Fruit fly (Drosophila melanogaster) whole organism, embryonic: ENCODE data around the gene meigo.
A peak's percentile ranks its signal among the peaks of the same experiment; 100 is the strongest.

Source experiments
- CG11456 ChIP-seq: fragments of 200-800 bp; sonication (Bioruptor generic); IDR thresholded peaks from 3 replicates; pipeline ENCODE4 v1.3.6; 2022; ENCODE audit warnings: missing biosample characterization, missing genetic modification characterization
- CG12104 ChIP-seq: fragments of 200-800 bp; sonication (Bioruptor generic); optimal IDR thresholded peaks from 3 replicates; lab custom pipeline; 2016; ENCODE audit warnings: missing biosample characterization, missing genetic modification characterization
- CG12155 ChIP-seq: fragments of 200-800 bp; sonication (Bioruptor generic); optimal IDR thresholded peaks from 3 replicates; lab custom pipeline; 2016; ENCODE audit warnings: missing biosample characterization, missing genetic modification characterization
- CG14667 ChIP-seq: fragments of 200-800 bp; sonication (Bioruptor generic); IDR thresholded peaks from 2 replicates; pipeline ENCODE4 v1.3.6; 2022; ENCODE audit warnings: missing biosample characterization, missing genetic modification characterization
- CG15514 ChIP-seq: fragments of 200-800 bp; sonication (Bioruptor generic); optimal IDR thresholded peaks from 3 replicates; lab custom pipeline; 2017; ENCODE audit warnings: missing biosample characterization, missing genetic modification characterization, mild to moderate bottlenecking, moderate library complexity, missing genetic modification reagents
- CG1603 ChIP-seq: fragments of 200-800 bp; sonication (Bioruptor generic); optimal IDR thresholded peaks from 2 replicates; lab custom pipeline; 2019; ENCODE audit warnings: missing biosample characterization, mild to moderate bottlenecking, missing genetic modification characterization, moderate library complexity
- CG16813 ChIP-seq: fragments of 200-800 bp; sonication (Bioruptor generic); IDR thresholded peaks from 3 replicates; pipeline ENCODE4 v1.3.6; 2022; ENCODE audit warnings: missing biosample characterization, missing genetic modification characterization; ENCODE audit not compliant: partially characterized antibody
- CG17912 ChIP-seq: fragments of 200-800 bp; sonication (Bioruptor generic); optimal IDR thresholded peaks from 2 replicates; lab custom pipeline; 2018; ENCODE audit warnings: missing biosample characterization, mild to moderate bottlenecking, missing genetic modification characterization
- CG18011 ChIP-seq: fragments of 200-800 bp; sonication (Bioruptor generic); optimal IDR thresholded peaks from 2 replicates; lab custom pipeline; 2017; ENCODE audit warnings: missing biosample characterization, missing genetic modification characterization, mild to moderate bottlenecking, moderate library complexity, missing genotype
- CG2116 ChIP-seq: fragments of 200-800 bp; sonication (Bioruptor generic); optimal IDR thresholded peaks from 3 replicates; lab custom pipeline; 2018; ENCODE audit warnings: missing biosample characterization, mild to moderate bottlenecking, missing genetic modification characterization
- CG3407 ChIP-seq: fragments of 200-800 bp; sonication (Bioruptor generic); optimal IDR thresholded peaks from 2 replicates; lab custom pipeline; 2018; ENCODE audit warnings: missing biosample characterization, mild to moderate bottlenecking, missing genetic modification characterization
- CG5245 ChIP-seq: fragments of 200-800 bp; sonication (Bioruptor generic); optimal IDR thresholded peaks from 3 replicates; lab custom pipeline; 2016; ENCODE audit warnings: missing biosample characterization, missing genetic modification characterization
- CG6689 ChIP-seq: fragments of 200-800 bp; sonication (Bioruptor generic); IDR thresholded peaks from 2 replicates; pipeline ENCODE4 v1.3.6; 2022; ENCODE audit warnings: missing biosample characterization, missing genetic modification characterization
- CG6791 ChIP-seq: fragments of 200-800 bp; sonication (Bioruptor generic); IDR thresholded peaks from 3 replicates; pipeline ENCODE4 v1.3.6; 2022; ENCODE audit warnings: missing biosample characterization, missing genetic modification characterization; ENCODE audit not compliant: partially characterized antibody
- Chrac-16 ChIP-seq: fragments of 200-800 bp; sonication (Bioruptor generic); optimal IDR thresholded peaks from 3 replicates; lab custom pipeline; 2016; ENCODE audit warnings: missing biosample characterization, missing genetic modification characterization
- HLH4C ChIP-seq: fragments of 200-800 bp; sonication (Bioruptor generic); IDR thresholded peaks from 3 replicates; pipeline ENCODE4 v1.3.6; 2022; ENCODE audit warnings: missing biosample characterization, missing genetic modification characterization; ENCODE audit not compliant: partially characterized antibody
- Jarid2 ChIP-seq: fragments of 200-800 bp; sonication (Bioruptor generic); optimal IDR thresholded peaks from 3 replicates; lab custom pipeline; 2017; ENCODE audit warnings: mild to moderate bottlenecking, missing biosample characterization, missing genetic modification reagents, missing genetic modification characterization
- Myb ChIP-seq: fragments of 200-800 bp; sonication (Bioruptor generic); optimal IDR thresholded peaks from 2 replicates; lab custom pipeline; 2016; ENCODE audit warnings: missing biosample characterization, missing genetic modification characterization
- Opbp ChIP-seq: fragments of 200-800 bp; sonication (Bioruptor generic); IDR thresholded peaks from 3 replicates; pipeline ENCODE4 v1.3.6; 2022; ENCODE audit warnings: missing biosample characterization, missing genetic modification characterization; ENCODE audit not compliant: partially characterized antibody
- PHDP ChIP-seq: fragments of 200-800 bp; sonication (Bioruptor generic); optimal IDR thresholded peaks from 3 replicates; lab custom pipeline; 2018; ENCODE audit warnings: missing biosample characterization, mild to moderate bottlenecking, missing genetic modification characterization, moderate library complexity
- Trl ChIP-seq, 3 experiments: fragments of >200 bp in 2 of 3; fragments of 200-800 bp in 1 of 3; sonication (Bioruptor generic) in 1 of 3; optimal IDR thresholded peaks; 2 replicates in 1 of 3; 3 replicates in 2 of 3; lab custom pipeline; 2016 to 2017; ENCODE audit warnings: missing biosample characterization in 1 of 3, missing genetic modification characterization in 1 of 3
- cwo ChIP-seq: fragments of 200-800 bp; sonication (Bioruptor generic); optimal IDR thresholded peaks from 3 replicates; lab custom pipeline; 2017; ENCODE audit warnings: missing biosample characterization, missing genetic modification characterization, mild to moderate bottlenecking, moderate library complexity, missing genetic modification reagents
- dan ChIP-seq: fragments of 200-800 bp; sonication (Bioruptor generic); IDR thresholded peaks from 2 replicates; pipeline ENCODE4 v1.3.6; 2022; ENCODE audit warnings: missing biosample characterization, missing genetic modification characterization
- dpn ChIP-seq, 2 experiments: fragments of 200-800 bp; sonication (Bioruptor generic); optimal IDR thresholded peaks; 3 replicates each; lab custom pipeline; 2016; ENCODE audit warnings: missing biosample characterization in 2 of 2, missing genetic modification characterization in 2 of 2
- eyg ChIP-seq: fragments of 200-800 bp; sonication (Bioruptor generic); optimal IDR thresholded peaks from 3 replicates; lab custom pipeline; 2016; ENCODE audit warnings: missing biosample characterization, missing genetic modification characterization
- ftz-f1 ChIP-seq: fragments of 200-800 bp; sonication (Bioruptor generic); optimal IDR thresholded peaks from 2 replicates; lab custom pipeline; 2016; ENCODE audit warnings: missing biosample characterization, missing genetic modification characterization
- grau ChIP-seq: fragments of 200-800 bp; optimal IDR thresholded peaks from 3 replicates; lab custom pipeline; 2019; ENCODE audit warnings: missing biosample characterization, mild to moderate bottlenecking, missing genetic modification characterization, moderate library complexity
- gsb-n ChIP-seq: fragments of 200-800 bp; sonication (Bioruptor generic); optimal IDR thresholded peaks from 3 replicates; lab custom pipeline; 2018; ENCODE audit warnings: missing biosample characterization, mild to moderate bottlenecking, missing genetic modification characterization
- lilli ChIP-seq: fragments of 200-800 bp; sonication (Bioruptor generic); optimal IDR thresholded peaks from 3 replicates; lab custom pipeline; 2016; ENCODE audit warnings: missing biosample characterization, missing genetic modification characterization
- mam ChIP-seq: fragments of 200-800 bp; sonication (Bioruptor generic); optimal IDR thresholded peaks from 3 replicates; lab custom pipeline; 2016; ENCODE audit warnings: missing biosample characterization, missing genetic modification characterization
- oc ChIP-seq: fragments of 200-800 bp; sonication (Bioruptor generic); optimal IDR thresholded peaks from 2 replicates; lab custom pipeline; 2018; ENCODE audit warnings: missing biosample characterization, mild to moderate bottlenecking, missing genetic modification characterization, moderate library complexity
- otp ChIP-seq: fragments of 200-800 bp; sonication (Bioruptor generic); IDR thresholded peaks from 3 replicates; pipeline ENCODE4, ENCODE4 v1.3.6; 2022; ENCODE audit warnings: missing biosample characterization, missing genetic modification characterization
- pho ChIP-seq: fragments of 200-800 bp; sonication (Bioruptor generic); optimal IDR thresholded peaks from 2 replicates; lab custom pipeline; 2016; ENCODE audit warnings: missing biosample characterization, missing genetic modification characterization
- phol ChIP-seq: fragments of 200-800 bp; sonication (Bioruptor generic); optimal IDR thresholded peaks from 3 replicates; lab custom pipeline; 2018; ENCODE audit warnings: missing biosample characterization, mild to moderate bottlenecking, missing genetic modification characterization, moderate library complexity
- row ChIP-seq: fragments of 200-800 bp; sonication (Bioruptor generic); IDR thresholded peaks from 3 replicates; pipeline ENCODE4 v1.3.6; 2022; ENCODE audit warnings: missing biosample characterization, missing genetic modification characterization
- sens ChIP-seq: fragments of 200-800 bp; sonication (Bioruptor generic); peaks from one replicate; lab custom pipeline; 2016; ENCODE audit warnings: missing biosample characterization, missing genetic modification characterization
- stwl ChIP-seq: fragments of 200-800 bp; sonication (Bioruptor generic); optimal IDR thresholded peaks from 3 replicates; lab custom pipeline; 2018; ENCODE audit warnings: missing biosample characterization, mild to moderate bottlenecking, missing genetic modification characterization, moderate library complexity
- tll ChIP-seq, 2 experiments: fragments of 200-800 bp in 1 of 2; fragments of >200 bp in 1 of 2; sonication (Bioruptor generic) in 1 of 2; optimal IDR thresholded peaks; 2 replicates each; lab custom pipeline; 2017 to 2019; ENCODE audit warnings: missing biosample characterization in 2 of 2, missing genetic modification characterization in 2 of 2, mild to moderate bottlenecking in 1 of 2, moderate library complexity in 1 of 2
- tna ChIP-seq: fragments of 200-800 bp; sonication (Bioruptor generic); IDR thresholded peaks from 2 replicates; pipeline ENCODE4 v1.3.6; 2022; ENCODE audit warnings: missing biosample characterization, missing genetic modification characterization; ENCODE audit not compliant: partially characterized antibody
- zfh1 ChIP-seq: fragments of 200-800 bp; sonication (Bioruptor generic); IDR thresholded peaks from 3 replicates; pipeline ENCODE4 v1.3.6; 2022; ENCODE audit warnings: missing biosample characterization, missing genetic modification characterization
- zfh2 ChIP-seq: fragments of 200-800 bp; sonication (Bioruptor generic); optimal IDR thresholded peaks from 2 replicates; lab custom pipeline; 2016; ENCODE audit warnings: missing biosample characterization, missing genetic modification characterization

The meigo gene

dm6 chr3R:21155931-21156488, 17.9 kb downstream of the meigo start (continued):
- peak; percentile 63 for TF ChIP-seq CG2116 (GFP tag; lab: Kevin White, UChicago)
- TF ChIP-seq Myb (GFP tag; lab: Kevin White, UChicago), result peak; percentile 52
- TF ChIP-seq row, result peak; percentile 35; the same call in 1 of the 3 replicates
- TF ChIP-seq mam (GFP tag; lab: Kevin White, UChicago), result peak; percentile 12
- peak; percentile 29 for TF ChIP-seq lilli (GFP tag; lab: Kevin White, UChicago)
- peak; percentile 32 for TF ChIP-seq phol
- no peak for TF ChIP-seq CG17912 (GFP tag; lab: Kevin White, UChicago)
- TF ChIP-seq otp, result no peak
- peak; percentile 51; the same call in 2 of the 3 replicates for TF ChIP-seq CG6791 (GFP tag; lab: Robert Waterston, UW)
- no peak for TF ChIP-seq CG5245 (GFP tag; lab: Kevin White, UChicago)
- TF ChIP-seq Jarid2 (GFP tag; lab: Kevin White, UChicago), result peak; percentile 67
- TF ChIP-seq gsb-n (tag; lab: Kevin White, UChicago), result peak; percentile 29
- no peak for TF ChIP-seq tll (GFP tag; optimal IDR thresholded peaks at IDR 0.05; lab: Kevin White, UChicago)
- no peak for TF ChIP-seq dan
- no peak for TF ChIP-seq pho
- peak; percentile 53; the same call in 2 of the 3 replicates for TF ChIP-seq Opbp
- no peak for TF ChIP-seq ftz-f1 (GFP tag; lab: Kevin White, UChicago)
- TF ChIP-seq CG1603, result peak; percentile 22
- peak in 1 of 2 experiments; percentile 26 for TF ChIP-seq dpn (GFP tag; optimal IDR thresholded peaks at IDR 0.05; lab: Kevin White, UChicago)
- no peak for TF ChIP-seq CG3407 (GFP tag; lab: Kevin White, UChicago)
- peak; percentile 75 for TF ChIP-seq sens (GFP tag; lab: Kevin White, UChicago)
- no peak for TF ChIP-seq CG11456 (GFP tag; lab: Robert Waterston, UW)
- TF ChIP-seq stwl (tag; lab: Kevin White, UChicago), result peak; percentile 99
- no peak for TF ChIP-seq CG6689 (GFP tag; lab: Robert Waterston, UW)
- TF ChIP-seq grau (tag; lab: Kevin White, UChicago), result peak; percentile 8
- TF ChIP-seq CG14667 (GFP tag; lab: Robert Waterston, UW), result no peak
- TF ChIP-seq HLH4C, result peak; percentile 76
- no peak for TF ChIP-seq Trl (optimal IDR thresholded peaks at IDR 0.05; lab: Kevin White, UChicago)
- peak; percentile 6 for TF ChIP-seq Trl (GFP tag; optimal IDR thresholded peaks at IDR 0.05; lab: Kevin White, UChicago)
- TF ChIP-seq eyg (GFP tag; lab: Kevin White, UChicago), result peak; percentile 11
- peak; percentile 53; the same call in 1 of the 2 replicates for TF ChIP-seq tna (GFP tag; lab: Robert Waterston, UW)
- peak; percentile 65 for TF ChIP-seq CG12155 (GFP tag; lab: Kevin White, UChicago)
- peak; percentile 13 for TF ChIP-seq oc (tag; lab: Kevin White, UChicago)
- TF ChIP-seq Chrac-16 (GFP tag; lab: Kevin White, UChicago), result peak; percentile 7
- TF ChIP-seq cwo (GFP tag; lab: Kevin White, UChicago), result no peak
- TF ChIP-seq CG15514 (GFP tag; lab: Kevin White, UChicago), result peak; percentile 40
- TF ChIP-seq CG18011 (GFP tag; lab: Kevin White, UChicago), result peak; percentile 99
- peak; percentile 54; the same call in 2 of the 3 replicates for TF ChIP-seq CG16813 (GFP tag; lab: Robert Waterston, UW)
- TF ChIP-seq CG12104 (GFP tag; lab: Kevin White, UChicago), result peak; percentile 34
- TF ChIP-seq PHDP (tag; lab: Kevin White, UChicago), result no peak
- TF ChIP-seq zfh2 (GFP tag; lab: Kevin White, UChicago), result peak; percentile 29
- no peak for TF ChIP-seq zfh1
- TF ChIP-seq, all 482 proteins: peak for 95
